Fruit fly (Drosophila melanogaster) whole organism, wandering third instar larva: ENCODE results near the gene CG43915.

Experiments used
- Abd-B ChIP-seq: fragments of >200 bp; optimal IDR thresholded peaks from 2 replicates; lab custom pipeline; 2017; ENCODE audit warnings: missing biosample characterization, missing genetic modification characterization
- Hnf4 ChIP-seq: fragments of 200-800 bp; sonication (Bioruptor generic); optimal IDR thresholded peaks from 2 replicates; lab custom pipeline; 2016; ENCODE audit warnings: missing biosample characterization, mild to moderate bottlenecking, missing genetic modification characterization
- Hr78 ChIP-seq: fragments of >200 bp; optimal IDR thresholded peaks from 2 replicates; lab custom pipeline; 2017; ENCODE audit warnings: missing biosample characterization, missing genetic modification characterization
- Hr83 ChIP-seq: fragments of 200-300 bp; sonication (Bioruptor generic); optimal IDR thresholded peaks from 2 replicates; lab custom pipeline; 2016; ENCODE audit warnings: missing biosample characterization, mild to moderate bottlenecking, missing genetic modification characterization, moderate library complexity; ENCODE audit not compliant: poor library complexity, severe bottlenecking
- Vsx2 ChIP-seq: fragments of 200-300, 225-300 bp; sonication (Bioruptor generic); optimal IDR thresholded peaks from 2 replicates; lab custom pipeline; 2018; ENCODE audit warnings: missing biosample characterization, missing genetic modification characterization; ENCODE audit not compliant: partially characterized antibody
- br ChIP-seq: fragments of 200-800 bp; sonication (Bioruptor generic); optimal IDR thresholded peaks from 2 replicates; lab custom pipeline; 2016; ENCODE audit warnings: missing biosample characterization, missing genetic modification characterization
- foxo ChIP-seq, 2 experiments: fragments of 200-800 bp; sonication (Bioruptor generic); optimal IDR thresholded peaks; 2 replicates in 1 of 2; 3 replicates in 1 of 2; lab custom pipeline; 2016 to 2017; ENCODE audit warnings: missing biosample characterization in 2 of 2, missing genetic modification characterization in 2 of 2
- fru ChIP-seq: fragments of 200-800 bp; sonication (Bioruptor generic); optimal IDR thresholded peaks from 3 replicates; lab custom pipeline; 2016; ENCODE audit warnings: missing biosample characterization, mild to moderate bottlenecking, missing genetic modification characterization
- h ChIP-seq: fragments of 200-800 bp; sonication (Bioruptor generic); optimal IDR thresholded peaks from 3 replicates; lab custom pipeline; 2016; ENCODE audit warnings: missing biosample characterization, mild to moderate bottlenecking, missing genetic modification characterization
- jim ChIP-seq: fragments of 175-275, 200-325 bp; sonication (Bioruptor generic); optimal IDR thresholded peaks from 2 replicates; lab custom pipeline; 2016; ENCODE audit warnings: missing biosample characterization, mild to moderate bottlenecking, missing genetic modification characterization
- tai ChIP-seq: sonication (Bioruptor generic); optimal IDR thresholded peaks from 2 replicates; lab custom pipeline; 2016; ENCODE audit warnings: missing biosample characterization, missing genetic modification characterization
- usp ChIP-seq: fragments of >200 bp; optimal IDR thresholded peaks from 2 replicates; lab custom pipeline; 2017; ENCODE audit warnings: missing biosample characterization, missing genetic modification characterization

DNA sequence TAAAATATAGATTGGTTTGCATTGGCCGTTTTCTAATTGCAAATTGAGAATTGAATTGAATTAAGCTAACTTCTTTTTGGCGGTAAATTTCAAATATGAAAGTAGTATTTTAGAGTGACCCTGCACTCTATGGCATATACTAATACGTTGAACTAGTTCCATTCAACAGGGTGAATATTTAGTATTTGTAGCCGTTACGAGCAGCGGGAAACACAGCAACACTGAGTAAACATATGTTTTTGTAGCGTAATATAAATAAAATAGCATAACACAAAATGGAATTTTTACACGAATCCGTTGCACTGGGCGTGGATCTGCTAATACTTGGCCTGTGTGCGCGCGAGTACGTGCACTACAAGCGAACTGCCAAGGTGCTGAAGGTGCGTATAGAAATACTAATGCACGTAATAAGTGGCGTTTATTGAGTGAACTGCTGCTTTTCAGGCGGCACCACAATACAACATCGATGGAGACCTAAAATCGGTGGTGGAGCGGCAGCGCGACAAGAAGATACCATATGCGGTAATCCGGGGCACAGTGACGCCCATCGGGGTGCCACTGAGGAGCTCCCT lies 48.6 kb downstream of the CG43915 start, which contains the start of gene Mul1:
- no peak for TF ChIP-seq tai
- TF ChIP-seq br, result no peak
- no peak for TF ChIP-seq h (GFP tag; lab: Kevin White, UChicago)
- no peak for TF ChIP-seq Hr78
- TF ChIP-seq fru, result no peak
- TF ChIP-seq foxo (GFP tag; optimal IDR thresholded peaks at IDR 0.05; lab: Kevin White, UChicago), result no peak
- TF ChIP-seq Vsx2 (GFP tag; lab: Kevin White, UChicago), result no peak
- no peak for TF ChIP-seq Abd-B (GFP tag; lab: Kevin White, UChicago)
- no peak for TF ChIP-seq jim (GFP tag; lab: Kevin White, UChicago)
- TF ChIP-seq Hnf4 (GFP tag; lab: Kevin White, UChicago), result no peak
- no peak for TF ChIP-seq Hr83
- TF ChIP-seq usp (GFP tag; lab: Kevin White, UChicago), result no peak
